Worm (Caenorhabditis elegans) whole organism, young adult: ENCODE measurements around the gene ZK757.2.

Source experiments
- D2030.7 ChIP-seq: fragments of 200-800 bp; sonication (Bioruptor generic); IDR thresholded peaks from 2 replicates; pipeline ENCODE4 v1.3.6; 2022; ENCODE audit warnings: missing genetic modification reagents, missing genetic modification characterization, missing compliant biosample characterization
- F22D6.2 ChIP-seq: sonication (generic microtip); optimal IDR thresholded peaks from 2 replicates; lab custom pipeline; 2016; ENCODE audit warnings: mild to moderate bottlenecking, missing genetic modification characterization, missing compliant biosample characterization
- K11D2.4 ChIP-seq: fragments of 200-800 bp; sonication (Bioruptor generic); IDR thresholded peaks from 2 replicates; pipeline ENCODE4 v1.3.6; 2022; ENCODE audit warnings: missing genetic modification reagents, missing genetic modification characterization, missing compliant biosample characterization
- K12H6.12 ChIP-seq: fragments of 200-800 bp; sonication (Bioruptor generic); optimal IDR thresholded peaks from 2 replicates; lab custom pipeline; 2018; ENCODE audit warnings: mild to moderate bottlenecking, missing genetic modification characterization, missing compliant biosample characterization
- T07F8.4 ChIP-seq: sonication (generic microtip); optimal IDR thresholded peaks from 2 replicates; lab custom pipeline; 2016; ENCODE audit warnings: mild to moderate bottlenecking, missing genetic modification characterization, moderate library complexity, missing compliant biosample characterization
- Y53F4B.3 ChIP-seq: fragments of 200-800 bp; sonication (Bioruptor generic); IDR thresholded peaks from 2 replicates; pipeline ENCODE4 v1.3.6; 2022; ENCODE audit warnings: missing genetic modification reagents, missing genetic modification characterization, missing compliant biosample characterization
- Y67H2A.10 ChIP-seq: fragments of 200-800 bp; sonication (Bioruptor generic); conservative IDR thresholded peaks from 2 replicates; pipeline ENCODE4 v1.3.6; 2022; ENCODE audit warnings: missing genetic modification reagents, missing genetic modification characterization, missing compliant biosample characterization
- ZK185.1 ChIP-seq: sonication (generic microtip); optimal IDR thresholded peaks from 2 replicates; lab custom pipeline; 2016; ENCODE audit warnings: mild to moderate bottlenecking, missing genetic modification characterization, missing compliant biosample characterization; ENCODE audit not compliant: poor library complexity, severe bottlenecking
- aptf-2 ChIP-seq: fragments of 200-800 bp; sonication (Bioruptor generic); conservative IDR thresholded peaks from 2 replicates; pipeline ENCODE4 v1.3.6; 2022; ENCODE audit warnings: missing genetic modification reagents, missing genetic modification characterization, missing compliant biosample characterization
- athp-1 ChIP-seq: sonication (generic microtip); optimal IDR thresholded peaks from 2 replicates; lab custom pipeline; 2017; ENCODE audit warnings: mild to moderate bottlenecking, missing genetic modification characterization, missing compliant biosample characterization
- attf-6 ChIP-seq: fragments of 200-800 bp; sonication (Bioruptor generic); IDR thresholded peaks from 2 replicates; pipeline ENCODE4 v1.3.6; 2022; ENCODE audit warnings: missing genetic modification reagents, missing genetic modification characterization, missing compliant biosample characterization
- bed-1 ChIP-seq: fragments of 200-800 bp; sonication (Bioruptor generic); IDR thresholded peaks from 2 replicates; pipeline ENCODE4 v1.3.6; 2022; ENCODE audit warnings: missing genetic modification reagents, missing genetic modification characterization, missing compliant biosample characterization
- ceh-100 ChIP-seq: fragments of 200-800 bp; sonication (Bioruptor generic); IDR thresholded peaks from 2 replicates; pipeline ENCODE4 v1.3.6; 2022; ENCODE audit warnings: missing genetic modification reagents, missing genetic modification characterization, missing compliant biosample characterization
- ceh-58 ChIP-seq: fragments of 200-800 bp; sonication (Bioruptor generic); IDR thresholded peaks from 2 replicates; pipeline ENCODE4 v1.3.6; 2022; ENCODE audit warnings: missing genetic modification characterization, missing compliant biosample characterization
- dpl-1 ChIP-seq: fragments of 150-350 bp; optimal IDR thresholded peaks from 2 replicates; lab custom pipeline; 2014; ENCODE audit warnings: missing biosample characterization, missing genetic modification reagents, missing genetic modification characterization
- efl-1 ChIP-seq: fragments of 150-350 bp; optimal IDR thresholded peaks from 2 replicates; lab custom pipeline; 2014; ENCODE audit warnings: missing biosample characterization, missing genetic modification reagents, missing genetic modification characterization
- egl-18 ChIP-seq: fragments of 200-800 bp; sonication (Bioruptor generic); IDR thresholded peaks from 2 replicates; pipeline ENCODE4 v1.3.6; 2022; ENCODE audit warnings: missing genetic modification reagents, missing genetic modification characterization, missing compliant biosample characterization
- egl-44 ChIP-seq: fragments of 200-800 bp; sonication (Bioruptor generic); IDR thresholded peaks from 2 replicates; pipeline ENCODE4 v1.3.6; 2022; ENCODE audit warnings: missing genetic modification reagents, missing genetic modification characterization, missing compliant biosample characterization
- ekl-4 ChIP-seq: fragments of 200-800 bp; sonication (Bioruptor generic); IDR thresholded peaks from 2 replicates; pipeline ENCODE4 v1.3.6; 2022; ENCODE audit warnings: missing genetic modification reagents, missing genetic modification characterization, missing compliant biosample characterization
- fkh-3 ChIP-seq: sonication (generic microtip); optimal IDR thresholded peaks from 2 replicates; lab custom pipeline; 2016; ENCODE audit warnings: mild to moderate bottlenecking, missing genetic modification characterization, missing compliant biosample characterization
- hmg-1.2 ChIP-seq: fragments of 200-800 bp; sonication (Bioruptor generic); IDR thresholded peaks from 2 replicates; pipeline ENCODE4 v1.3.6; 2022; ENCODE audit warnings: missing genetic modification reagents, missing genetic modification characterization, missing compliant biosample characterization
- hmg-20 ChIP-seq: fragments of 200-800 bp; sonication (Bioruptor generic); IDR thresholded peaks from 2 replicates; pipeline ENCODE4 v1.3.6; 2022; ENCODE audit warnings: missing genetic modification reagents, missing genetic modification characterization, missing compliant biosample characterization
- hrde-1 ChIP-seq: sonication (generic microtip); optimal IDR thresholded peaks from 2 replicates; lab custom pipeline; 2016; ENCODE audit warnings: missing genetic modification characterization, mild to moderate bottlenecking, missing compliant biosample characterization, moderate library complexity, missing genotype, missing genetic modification reagents, borderline replicate concordance
- madf-10 ChIP-seq: sonication (generic microtip); optimal IDR thresholded peaks from 2 replicates; lab custom pipeline; 2016; ENCODE audit warnings: mild to moderate bottlenecking, missing genetic modification characterization, missing compliant biosample characterization
- madf-8 ChIP-seq: fragments of 200-800 bp; sonication (Bioruptor generic); conservative IDR thresholded peaks from 2 replicates; pipeline ENCODE4 v1.3.6; 2022; ENCODE audit warnings: missing genetic modification reagents, missing genetic modification characterization, missing compliant biosample characterization
- mcd-1 ChIP-seq: fragments of 200-800 bp; sonication (Bioruptor generic); IDR thresholded peaks from 2 replicates; pipeline ENCODE4 v1.3.6; 2022; ENCODE audit warnings: missing genetic modification reagents, missing genetic modification characterization, missing compliant biosample characterization
- mes-4 ChIP-seq: sonication (generic microtip); optimal IDR thresholded peaks from 2 replicates; lab custom pipeline; 2016; ENCODE audit warnings: missing genotype, missing genetic modification characterization, missing compliant biosample characterization
- nfya-2 ChIP-seq: fragments of 200-800 bp; sonication (Bioruptor generic); IDR thresholded peaks from 2 replicates; pipeline ENCODE4 v1.3.6; 2022; ENCODE audit warnings: missing genetic modification reagents, missing genetic modification characterization, missing compliant biosample characterization
- nfyb-1 ChIP-seq: fragments of 200-800 bp; sonication (Bioruptor generic); IDR thresholded peaks from 2 replicates; pipeline ENCODE4 v1.3.6; 2022; ENCODE audit warnings: missing genetic modification reagents, missing genetic modification characterization, missing compliant biosample characterization
- nhr-80 ChIP-seq: sonication (generic microtip); optimal IDR thresholded peaks from 2 replicates; lab custom pipeline; 2016; ENCODE audit warnings: missing genetic modification characterization, missing compliant biosample characterization
- pbrm-1 ChIP-seq: fragments of 200-800 bp; sonication (Bioruptor generic); IDR thresholded peaks from 2 replicates; pipeline ENCODE4 v1.3.6; 2022; ENCODE audit warnings: missing genetic modification reagents, missing genetic modification characterization, missing compliant biosample characterization
- rcor-1 ChIP-seq: fragments of 200-800 bp; sonication (Bioruptor generic); IDR thresholded peaks from 2 replicates; pipeline ENCODE4 v1.3.6; 2022; ENCODE audit warnings: missing genetic modification reagents, missing genetic modification characterization, missing compliant biosample characterization
- sdz-38 ChIP-seq: sonication (generic microtip); optimal IDR thresholded peaks from 2 replicates; lab custom pipeline; 2016; ENCODE audit warnings: missing genotype, missing genetic modification characterization, missing compliant biosample characterization
- sea-2 ChIP-seq: fragments of 200-800 bp; sonication (Bioruptor generic); IDR thresholded peaks from 2 replicates; pipeline ENCODE4 v1.3.6; 2022; ENCODE audit warnings: missing genetic modification characterization, missing compliant biosample characterization
- snpc-3.4 ChIP-seq: sonication (generic microtip); optimal IDR thresholded peaks from 2 replicates; lab custom pipeline; 2017; ENCODE audit warnings: missing genetic modification characterization, mild to moderate bottlenecking, missing compliant biosample characterization, antibody characterized with exemption, moderate library complexity, missing genotype, missing genetic modification reagents
- snpc-4 ChIP-seq, 5 experiments: fragments of 150-350 bp in 1 of 5; sonication (generic microtip) in 4 of 5; optimal IDR thresholded peaks; 2 replicates each; lab custom pipeline; 2014 to 2018; ENCODE audit warnings: missing genetic modification characterization in 5 of 5, missing biosample characterization in 3 of 5, antibody characterized with exemption in 2 of 5, mild to moderate bottlenecking in 2 of 5, missing compliant biosample characterization in 2 of 5, missing genotype in 2 of 5, moderate library complexity in 2 of 5, missing genetic modification reagents in 1 of 5
- unc-130 ChIP-seq: sonication (generic microtip); optimal IDR thresholded peaks from 2 replicates; lab custom pipeline; 2016; ENCODE audit warnings: missing genetic modification reagents, missing genetic modification characterization, missing compliant biosample characterization
- unc-62 ChIP-seq: fragments of 150-350 bp; optimal IDR thresholded peaks from 2 replicates; lab custom pipeline; 2014; ENCODE audit warnings: missing biosample characterization, missing genetic modification reagents, missing genetic modification characterization
- xnd-1 ChIP-seq: sonication (generic microtip); optimal IDR thresholded peaks from 2 replicates; lab custom pipeline; 2016; ENCODE audit warnings: missing genotype, missing genetic modification reagents, missing genetic modification characterization, missing compliant biosample characterization
- zfh-2 ChIP-seq: fragments of 200-800 bp; sonication (Bioruptor generic); conservative IDR thresholded peaks from 2 replicates; pipeline ENCODE4 v1.3.6; 2022; ENCODE audit warnings: missing genetic modification reagents, missing genetic modification characterization, missing compliant biosample characterization
- zim-3 ChIP-seq: sonication (generic microtip); optimal IDR thresholded peaks from 2 replicates; lab custom pipeline; 2017; ENCODE audit warnings: mild to moderate bottlenecking, missing genetic modification characterization, moderate library complexity, missing compliant biosample characterization
- ztf-25 ChIP-seq: fragments of 200-800 bp; sonication (Bioruptor generic); IDR thresholded peaks from 2 replicates; pipeline ENCODE4 v1.3.6; 2022; ENCODE audit warnings: missing genetic modification reagents, missing genetic modification characterization, missing compliant biosample characterization
- ztf-3 ChIP-seq: fragments of 200-800 bp; sonication (Bioruptor generic); optimal IDR thresholded peaks from 2 replicates; lab custom pipeline; 2018; ENCODE audit warnings: mild to moderate bottlenecking, missing genetic modification characterization, missing compliant biosample characterization
- ztf-6 ChIP-seq: fragments of 200-800 bp; sonication (Bioruptor generic); IDR thresholded peaks from 2 replicates; pipeline ENCODE4 v1.3.6; 2022; ENCODE audit warnings: missing genetic modification reagents, missing genetic modification characterization, missing compliant biosample characterization

Gene ZK757.2

DNA sequence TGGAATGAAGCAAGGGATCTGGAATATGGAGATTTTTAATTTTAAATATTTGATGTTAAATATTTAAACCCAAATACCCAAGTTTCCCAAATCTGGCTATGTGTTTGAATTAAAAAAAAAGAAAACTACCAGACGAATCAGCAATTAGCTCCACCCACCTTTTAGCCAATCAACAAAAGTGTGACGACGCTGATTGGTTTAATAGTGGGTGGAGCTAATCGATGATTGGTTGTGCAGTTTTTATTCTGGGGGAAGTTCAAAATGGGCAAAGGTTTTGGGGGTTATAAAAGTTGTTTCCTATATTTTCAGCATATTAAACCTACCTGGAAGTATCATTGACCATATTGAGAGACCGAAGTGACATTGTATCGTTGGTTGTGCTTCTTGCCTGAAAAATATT is 4.2 kb downstream of the ZK757.2 start:
- no peak for TF ChIP-seq ekl-4 (GFP tag; lab: Robert Waterston, UW)

DNA sequence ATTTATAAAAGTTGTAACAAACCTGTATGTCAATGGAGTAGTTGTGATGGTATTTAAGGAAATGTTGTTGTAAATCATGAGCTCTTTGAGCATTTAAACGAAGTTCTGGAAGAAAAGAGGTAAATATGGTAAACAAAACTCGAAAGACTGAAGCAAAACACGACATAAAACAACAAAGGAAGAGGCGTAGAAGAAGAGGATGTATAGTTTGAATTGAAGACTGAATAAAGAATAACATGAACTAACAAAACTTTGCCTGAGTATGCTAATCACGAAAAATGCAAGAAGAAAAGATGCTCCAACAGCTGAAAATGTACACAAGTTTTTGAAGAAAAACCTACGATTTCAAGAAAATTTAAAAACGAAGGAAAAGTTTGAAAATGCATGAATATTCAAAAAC is 7.7 kb downstream of the ZK757.2 start, which contains the start of gene ZK757.1:
Gene ZK757.1 (minus strand): TSS at position 101 of the 400 bp plus-strand sequence.
- no peak for TF ChIP-seq nfyb-1 (GFP tag; lab: Robert Waterston, UW)

DNA sequence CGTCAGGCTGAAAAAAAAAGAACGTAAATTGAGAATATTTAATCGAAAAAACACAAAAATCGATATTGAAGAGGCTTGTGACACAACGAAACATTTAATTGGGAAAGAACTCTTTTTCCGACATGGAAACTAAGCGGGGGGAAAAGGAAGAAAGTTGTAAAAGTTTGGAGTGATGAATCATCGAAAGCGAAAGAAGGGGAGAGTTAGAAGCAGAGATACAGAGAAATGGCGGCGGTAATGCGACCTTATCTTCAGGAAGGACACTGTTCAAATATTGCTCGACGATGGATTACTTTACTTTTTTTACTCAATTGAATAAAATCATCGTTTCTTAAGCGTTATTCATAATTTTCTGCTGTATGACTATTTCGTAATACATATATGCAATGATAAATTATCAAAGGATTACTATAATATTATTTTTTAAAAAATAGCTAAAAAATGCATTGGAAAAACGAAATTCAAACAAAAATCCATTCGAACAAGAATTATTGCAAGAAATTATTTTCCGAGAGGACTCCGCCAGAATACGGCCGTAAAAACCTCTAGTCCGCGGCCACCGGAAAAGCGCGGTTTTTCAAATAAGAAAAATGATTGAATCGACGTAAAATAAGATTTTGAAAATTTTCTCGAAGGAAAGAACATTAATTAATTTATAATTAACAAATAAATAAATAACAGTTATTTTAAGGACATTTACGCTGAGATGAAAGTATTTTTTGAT is 10.8 kb downstream of the ZK757.2 start, which contains the start of gene dhhc-4:
Gene dhhc-4 (minus strand): TSS at position 13 of the 724 bp plus-strand sequence.
- TF ChIP-seq Y67H2A.10 (no peak), nfya-2 (GFP tag; lab: Robert Waterston, UW) (no peak), snpc-4 (GFP tag; optimal IDR thresholded peaks at IDR 0.05; lab: Kevin White, UChicago) (no peak), snpc-4 (tag; optimal IDR thresholded peaks at IDR 0.05; lab: Kevin White, UChicago) (no peak), nhr-80 (tag; lab: Kevin White, UChicago) (no peak), athp-1 (tag; lab: Kevin White, UChicago) (no peak), ceh-58 (GFP tag; lab: Robert Waterston, UW) (no peak), Y53F4B.3 (no peak), K11D2.4 (GFP tag; lab: Robert Waterston, UW) (peak; percentile 58; the same call in 1 of the 2 replicates), madf-8 (GFP tag; lab: Robert Waterston, UW) (peak; percentile 37; the same call in 1 of the 2 replicates), xnd-1 (tag; lab: Kevin White, UChicago) (peak; percentile 43), zim-3 (no peak), D2030.7 (no peak), dpl-1 (GFP tag; lab: Kevin White, UChicago) (peak; percentile 59), mes-4 (no peak), hmg-1.2 (GFP tag; lab: Robert Waterston, UW) (no peak), pbrm-1 (GFP tag; lab: Robert Waterston, UW) (no peak), egl-18 (GFP tag; lab: Robert Waterston, UW) (no peak), ceh-100 (GFP tag; lab: Robert Waterston, UW) (peak; percentile 33; the same call in 1 of the 2 replicates), unc-130 (GFP tag; lab: Kevin White, UChicago) (peak; percentile 83), sea-2 (no peak), hrde-1 (tag; lab: Kevin White, UChicago) (no peak), K12H6.12 (peak; percentile 42), unc-62 (GFP tag; lab: Kevin White, UChicago) (no peak), mcd-1 (no peak), ZK185.1 (tag; lab: Kevin White, UChicago) (peak; percentile 88), ztf-25 (no peak), fkh-3 (no peak), T07F8.4 (peak; percentile 9), attf-6 (no peak), efl-1 (GFP tag; lab: Kevin White, UChicago) (peak; percentile 53), aptf-2 (GFP tag; lab: Robert Waterston, UW) (0 out of 2 replicates have a peak, but pooled peaks have one; percentile 53), bed-1 (GFP tag; lab: Robert Waterston, UW) (no peak), ztf-3 (GFP tag; lab: Kevin White, UChicago) (no peak), egl-44 (no peak), madf-10 (peak; percentile 62), snpc-3.4 (no peak), ztf-6 (GFP tag; lab: Robert Waterston, UW) (no peak), F22D6.2 (tag; lab: Kevin White, UChicago) (peak; percentile 9), rcor-1 (GFP tag; lab: Robert Waterston, UW) (0 out of 2 replicates have a peak, but pooled peaks have one; percentile 41), sdz-38 (tag; lab: Kevin White, UChicago) (no peak), hmg-20 (peak; percentile 46; the same call in 1 of the 2 replicates), zfh-2 (GFP tag; lab: Robert Waterston, UW) (no peak)
